Fruit fly (Drosophila melanogaster): ENCODE data around the gene CG9609.

Gene CG9609

DNA sequence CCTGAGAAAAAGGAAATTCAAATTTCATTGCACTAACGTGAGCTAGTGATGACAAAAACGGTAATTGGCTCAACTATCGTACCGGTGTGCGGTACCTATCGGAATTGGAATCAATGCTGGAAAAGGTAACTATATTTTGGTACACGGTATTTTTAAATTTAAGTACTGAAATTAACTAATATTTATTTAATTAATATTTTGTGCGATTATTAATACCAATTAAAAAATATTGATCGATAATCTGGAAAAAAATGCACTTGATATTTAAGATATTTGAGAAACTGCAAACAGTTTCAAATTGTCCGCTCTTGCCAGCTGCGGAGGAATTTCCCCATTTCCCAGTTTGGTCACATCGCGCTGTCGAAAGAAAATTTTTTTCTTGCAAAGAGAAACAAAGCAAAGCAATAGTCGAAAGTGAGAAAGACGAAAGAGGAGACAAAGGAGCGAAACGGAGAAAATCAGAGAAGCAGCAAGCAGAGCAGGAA lies 650 bp upstream of the CG9609 start (continued):
- TF ChIP-seq CG10462 (GFP tag; optimal IDR thresholded peaks at IDR 0.05) (no peak), sug (tag; optimal IDR thresholded peaks at IDR 0.05) (peak; percentile 2), Doc2 (GFP tag; IDR thresholded peaks at IDR 0.05) (no peak), pho (GFP tag; optimal IDR thresholded peaks at IDR 0.05) (no peak), Stat92E (GFP tag; optimal IDR thresholded peaks at IDR 0.05) (no peak), Spps (tag; optimal IDR thresholded peaks at IDR 0.05) (no peak), Opbp (GFP tag; IDR thresholded peaks at IDR 0.05; ENCODE audit: partially characterized antibody) (peak; percentile 39; the same call in 1 of the 3 replicates), run (tag; optimal IDR thresholded peaks at IDR 0.05) (no peak), CG2889 (GFP tag; IDR thresholded peaks at IDR 0.05) (no peak), zfh1 (GFP tag; IDR thresholded peaks at IDR 0.05) (0 out of 3 replicates have a peak, but pooled peaks have one; percentile 31), Rfx (GFP tag; IDR thresholded peaks at IDR 0.05) (peak; percentile 28; the same call in 1 of the 2 replicates), Taf1 (GFP tag; IDR thresholded peaks at IDR 0.05) (no peak), h (optimal IDR thresholded peaks at IDR 0.05) (no peak), CG9817 (tag; optimal IDR thresholded peaks at IDR 0.05) (no peak), sr (GFP tag; IDR thresholded peaks at IDR 0.05) (no peak), CG10366 (GFP tag; IDR thresholded peaks at IDR 0.05) (no peak), CG16779 (GFP tag; IDR thresholded peaks at IDR 0.05) (no peak), CG42726 (GFP tag; IDR thresholded peaks at IDR 0.05; ENCODE audit: partially characterized antibody) (peak; percentile 51; the same call in 1 of the 2 replicates), aop (GFP tag; IDR thresholded peaks at IDR 0.05) (no peak), Dp (GFP tag; optimal IDR thresholded peaks at IDR 0.05) (peak; percentile 78), ranshi (GFP tag; IDR thresholded peaks at IDR 0.05) (no peak), Bteb2 (GFP tag; optimal IDR thresholded peaks at IDR 0.05) (no peak), CG6272 (GFP tag; IDR thresholded peaks at IDR 0.05) (no peak), NFAT (GFP tag; IDR thresholded peaks at IDR 0.05) (0 out of 2 replicates have a peak, but pooled peaks have one; percentile 31), amos (GFP tag; IDR thresholded peaks at IDR 0.05; ENCODE audit: partially characterized antibody) (peak; percentile 69), Lhr (GFP tag; optimal IDR thresholded peaks at IDR 0.05) (peak; percentile 14), gcm (GFP tag; optimal IDR thresholded peaks at IDR 0.05) (no peak), nom (GFP tag; optimal IDR thresholded peaks at IDR 0.05) (peak; percentile 3), CG13775 (GFP tag; optimal IDR thresholded peaks at IDR 0.05) (peak; percentile 2), CG7963 (GFP tag; IDR thresholded peaks at IDR 0.05; ENCODE audit: partially characterized antibody) (0 out of 3 replicates have a peak, but pooled peaks have one; percentile 31), ind (GFP tag; optimal IDR thresholded peaks at IDR 0.05) (no peak), CG32772 (GFP tag; IDR thresholded peaks at IDR 0.05) (no peak; the same call in 1 of the 2 replicates), cwo (GFP tag; optimal IDR thresholded peaks at IDR 0.05) (no peak), Scr (GFP tag; IDR thresholded peaks at IDR 0.05; ENCODE audit: partially characterized antibody) (peak; percentile 66), CTCF (GFP tag; optimal IDR thresholded peaks at IDR 0.05) (no peak), pzg (GFP tag; optimal IDR thresholded peaks at IDR 0.05) (peak; percentile 38), bbx (GFP tag; IDR thresholded peaks at IDR 0.05; ENCODE audit: partially characterized antibody) (peak; percentile 39; the same call in 1 of the 2 replicates), prd (optimal IDR thresholded peaks at IDR 0.05) (no peak), prd (GFP tag; IDR thresholded peaks at IDR 0.05) (peak; percentile 54; the same call in 2 of the 3 replicates), Myb (GFP tag; optimal IDR thresholded peaks at IDR 0.05) (no peak), slbo (GFP tag; IDR thresholded peaks at IDR 0.05) (peak; percentile 68), tll (GFP tag; optimal IDR thresholded peaks at IDR 0.05) (no peak), CG9215 (GFP tag; IDR thresholded peaks at IDR 0.05) (0 out of 2 replicates have a peak, but pooled peaks have one; percentile 38), CG15479 (GFP tag; optimal IDR thresholded peaks at IDR 0.05) (peak; percentile 60), nerfin-1 (tag; optimal IDR thresholded peaks at IDR 0.05) (peak; percentile 5), CG7357 (GFP tag; IDR thresholded peaks at IDR 0.05) (no peak), CG9932 (GFP tag; IDR thresholded peaks at IDR 0.05) (peak; percentile 62), CG17802 (tag; optimal IDR thresholded peaks at IDR 0.05) (no peak), CG31365 (tag; optimal IDR thresholded peaks at IDR 0.05) (no peak), chif (GFP tag; optimal IDR thresholded peaks at IDR 0.05) (no peak), B-H2 (GFP tag; optimal IDR thresholded peaks at IDR 0.05) (no peak)
